Fruit fly (Drosophila melanogaster) whole organism, prepupa: ENCODE data around the gene ome.

Experiments
- Eip93F ChIP-seq: fragments of 200-800 bp; sonication (Bioruptor generic); optimal IDR thresholded peaks from 2 replicates; lab custom pipeline; 2016; ENCODE audit warnings: missing biosample characterization, mild to moderate bottlenecking, missing genetic modification characterization
- Sox14 ChIP-seq: fragments of 200-800 bp; sonication (Bioruptor generic); optimal IDR thresholded peaks from 3 replicates; lab custom pipeline; 2016; ENCODE audit warnings: missing biosample characterization, missing genetic modification characterization
- cyc ChIP-seq: fragments of 200-800 bp; sonication (Bioruptor generic); optimal IDR thresholded peaks from 3 replicates; lab custom pipeline; 2016; ENCODE audit warnings: missing biosample characterization, missing genetic modification characterization
- dac ChIP-seq: fragments of 200-800 bp; sonication (Bioruptor generic); optimal IDR thresholded peaks from 2 replicates; lab custom pipeline; 2017; ENCODE audit warnings: missing biosample characterization, mild to moderate bottlenecking, missing genetic modification characterization

DNA sequence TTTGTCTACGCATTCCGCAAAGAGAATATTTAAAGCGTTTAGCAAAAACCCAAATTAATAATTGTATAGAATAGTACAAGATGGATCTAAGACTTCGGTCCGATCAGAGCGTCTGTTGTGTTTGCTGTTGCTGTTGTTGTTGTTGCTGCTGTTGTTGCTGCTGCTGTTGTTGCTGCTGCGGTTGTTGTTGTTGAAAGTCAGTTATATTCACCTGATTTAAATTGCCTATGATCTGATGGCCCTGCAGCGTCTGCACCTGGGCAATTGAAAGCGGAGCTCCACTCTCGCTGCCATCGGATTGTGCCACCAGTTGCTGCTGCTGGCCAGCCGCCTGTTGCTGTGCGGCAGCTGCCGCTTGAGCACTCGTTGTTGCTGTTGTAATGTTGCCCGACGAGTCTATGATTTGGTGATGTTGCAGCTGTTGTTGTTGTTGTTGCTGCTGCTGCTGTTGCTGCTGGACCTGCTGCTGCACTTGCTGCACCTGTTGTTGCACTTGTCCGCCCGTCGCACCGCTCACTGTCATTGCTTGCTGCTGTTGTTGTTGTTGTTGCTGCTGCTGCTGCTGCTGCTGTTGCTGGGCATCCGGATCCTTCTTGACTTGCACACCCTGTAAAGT is 78.5 kb downstream of the ome start:
- TF ChIP-seq Eip93F = no peak
- TF ChIP-seq dac (GFP tag; lab: Kevin White, UChicago) = no peak
- TF ChIP-seq cyc = no peak
- no peak for TF ChIP-seq Sox14 (GFP tag; lab: Kevin White, UChicago)
